Fruit fly (Drosophila melanogaster): ENCODE measurements around the gene CG18577.

dm6 chr3R:11208766-11209331, 13.0 kb downstream of the CG18577 start:
- TF ChIP-seq Myc (optimal IDR thresholded peaks at IDR 0.05) (no peak), psq (optimal IDR thresholded peaks at IDR 0.05) (no peak), insv (optimal IDR thresholded peaks at IDR 0.05) (no peak), ttk (optimal IDR thresholded peaks at IDR 0.05) (no peak)
